Worm (Caenorhabditis elegans) whole organism, L1 larva: Measurements from ENCODE around the gene sre-50.

Experiments
- ama-1 ChIP-seq: fragments of 150-350 bp; optimal IDR thresholded peaks from 2 replicates; lab custom pipeline; 2014
- ceh-82 ChIP-seq, 3 experiments: fragments of 150-350 bp in 1 of 3; sonication (generic microtip) in 2 of 3; optimal IDR thresholded peaks; 2 replicates each; lab custom pipeline; 2014 to 2017; ENCODE audit warnings: missing biosample characterization in 3 of 3, missing genetic modification characterization in 3 of 3
- nhr-71 ChIP-seq: sonication (generic microtip); optimal IDR thresholded peaks from 2 replicates; lab custom pipeline; 2016; ENCODE audit warnings: mild to moderate bottlenecking, missing genetic modification characterization, moderate library complexity, missing compliant biosample characterization
- tlp-1 ChIP-seq: fragments of 150-350 bp; optimal IDR thresholded peaks from 2 replicates; lab custom pipeline; 2014; ENCODE audit warnings: missing biosample characterization, missing genetic modification characterization
- unc-62 ChIP-seq: fragments of 150-350 bp; optimal IDR thresholded peaks from 2 replicates; lab custom pipeline; 2014; ENCODE audit warnings: missing biosample characterization, missing genetic modification reagents, missing genetic modification characterization

- no peak for TF ChIP-seq unc-62
- no peak for TF ChIP-seq tlp-1 (tag; lab: Kevin White, UChicago)
- TF ChIP-seq ama-1 (lab: Kevin White, UChicago) = no peak
- TF ChIP-seq ceh-82 (tag; optimal IDR thresholded peaks at IDR 0.05; lab: Kevin White, UChicago) = no peak
- TF ChIP-seq nhr-71 (tag; lab: Kevin White, UChicago) = no peak
These were observed 34.5 kb upstream of the sre-50 start for ce11 chrII:12268857-12269256.
